Worm (Caenorhabditis elegans): Measurements from ENCODE around the gene C08H9.15.

The C08H9.15 gene

DNA sequence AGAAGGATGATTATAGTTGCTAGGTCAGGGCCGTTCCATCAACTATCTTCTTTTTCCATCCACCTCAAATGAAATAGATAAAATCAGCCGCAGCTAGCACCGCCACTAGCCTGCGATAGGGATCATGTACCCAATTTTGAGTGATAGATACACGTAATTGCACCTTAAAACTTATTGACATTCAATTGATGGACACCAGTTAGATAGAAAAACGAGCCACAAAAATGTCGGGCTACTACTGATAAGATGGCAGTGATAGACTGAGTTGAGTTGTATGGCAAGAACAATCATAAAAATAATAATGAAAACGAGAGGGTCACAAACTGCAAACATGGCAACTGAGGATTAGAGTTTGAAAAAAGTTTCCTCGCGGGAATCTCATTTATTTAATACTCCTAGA, 10.8 kb downstream of the C08H9.15 start:
- TF ChIP-seq lin-1 (GFP tag; IDR thresholded peaks at IDR 0.05) (0 out of 2 replicates have a peak, but pooled peaks have one; percentile 41), nhr-41 (GFP tag; IDR thresholded peaks at IDR 0.05) (peak; percentile 60; the same call in 1 of the 2 replicates), pqm-1 (tag; optimal IDR thresholded peaks at IDR 0.05) (peak; percentile 72), hlh-11 (tag; optimal IDR thresholded peaks at IDR 0.05) (peak; percentile 64), nhr-10 (tag; optimal IDR thresholded peaks at IDR 0.05) (no peak), lsy-2 (tag; optimal IDR thresholded peaks at IDR 0.05) (peak in 1 of 2 experiments; percentile 5), dmd-6 (GFP tag; IDR thresholded peaks at IDR 0.05) (peak; percentile 94), tra-1 (GFP tag; IDR thresholded peaks at IDR 0.05) (peak; percentile 79), nhr-28 (tag; optimal IDR thresholded peaks at IDR 0.05) (peak; percentile 62), ceh-20 (GFP tag; IDR thresholded peaks at IDR 0.05) (0 out of 2 replicates have a peak, but pooled peaks have one; percentile 11), mes-2 (tag; optimal IDR thresholded peaks at IDR 0.05; ENCODE audit: poor library complexity, severe bottlenecking) (peak; percentile 28), fkh-10 (GFP tag; optimal IDR thresholded peaks at IDR 0.05) (no peak), lin-15B (tag; optimal IDR thresholded peaks at IDR 0.05) (no peak), daf-16 (GFP tag; optimal IDR thresholded peaks at IDR 0.05) (no peak), daf-16 (tag; optimal IDR thresholded peaks at IDR 0.05) (peak; percentile 53), nhr-48 (tag; optimal IDR thresholded peaks at IDR 0.05) (peak; percentile 69), arid-1 (GFP tag; conservative IDR thresholded peaks at IDR 0.05) (no peak), php-3 (GFP tag; IDR thresholded peaks at IDR 0.05) (peak; percentile 86), zag-1 (tag; optimal IDR thresholded peaks at IDR 0.05) (no peak), dve-1 (tag; optimal IDR thresholded peaks at IDR 0.05; ENCODE audit: insufficient read depth) (peak; percentile 66)

DNA sequence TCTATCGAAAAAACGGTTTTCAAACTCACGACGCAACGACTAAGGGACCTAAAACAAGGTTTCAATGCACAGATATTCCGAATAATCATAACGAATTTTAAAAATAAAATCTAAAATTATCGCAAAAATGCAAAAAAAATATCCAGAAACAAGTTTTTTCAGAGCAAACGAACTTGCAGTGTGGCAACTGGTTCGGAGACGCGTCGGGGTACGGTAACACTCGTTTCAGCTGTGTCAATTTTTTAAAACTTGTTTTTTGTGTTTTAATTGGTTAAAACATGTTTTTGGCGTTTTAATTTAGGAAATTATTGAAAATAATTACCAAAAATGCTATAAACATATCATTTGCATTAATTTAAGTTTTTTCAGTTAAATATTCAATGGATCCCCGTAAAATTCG, 11.4 kb downstream of the C08H9.15 start, which contains the start of gene C08H9.16:
C08H9.16 (plus strand) TSS at position 370 of the 400 bp plus-strand sequence.
- TF ChIP-seq dmd-6 (GFP tag; IDR thresholded peaks at IDR 0.05), result peak; percentile 26; the same call in 1 of the 2 replicates
- TF ChIP-seq mxl-2 (GFP tag; conservative IDR thresholded peaks at IDR 0.05), result no peak
- TF ChIP-seq nhr-77 (tag; optimal IDR thresholded peaks at IDR 0.05), result peak; percentile 43
- TF ChIP-seq dpl-1 (GFP tag; optimal IDR thresholded peaks at IDR 0.05), result peak; percentile 65
- peak; percentile 67 for TF ChIP-seq nhr-11 (tag; optimal IDR thresholded peaks at IDR 0.05)
- TF ChIP-seq rbr-2 (tag; optimal IDR thresholded peaks at IDR 0.05), result peak; percentile 20
- no peak for TF ChIP-seq zfp-2 (tag; optimal IDR thresholded peaks at IDR 0.05)
- no peak for TF ChIP-seq cey-2 (tag; optimal IDR thresholded peaks at IDR 0.05; ENCODE audit: borderline replicate concordance, insufficient read depth)
- no peak for TF ChIP-seq set-16 (GFP tag; IDR thresholded peaks at IDR 0.05)
- no peak for TF ChIP-seq spr-1 (tag; optimal IDR thresholded peaks at IDR 0.05)
- peak; percentile 68 for TF ChIP-seq mes-2 (tag; optimal IDR thresholded peaks at IDR 0.05; ENCODE audit: poor library complexity, severe bottlenecking)
- TF ChIP-seq lim-7 (GFP tag; IDR thresholded peaks at IDR 0.05), result no peak
- no peak for TF ChIP-seq lin-15B (tag; optimal IDR thresholded peaks at IDR 0.05)
- TF ChIP-seq zag-1 (tag; optimal IDR thresholded peaks at IDR 0.05), result no peak
- TF ChIP-seq mep-1 (tag; optimal IDR thresholded peaks at IDR 0.05), result peak; percentile 67
- TF ChIP-seq gei-8 (GFP tag; optimal IDR thresholded peaks at IDR 0.05), result no peak
- no peak for TF ChIP-seq ceh-62 (tag; optimal IDR thresholded peaks at IDR 0.05)
- peak; percentile 89 to 99 for TF ChIP-seq lsy-2 (tag; optimal IDR thresholded peaks at IDR 0.05)
- peak; percentile 18; the same call in 1 of the 2 replicates for TF ChIP-seq hmg-1.1 (GFP tag; IDR thresholded peaks at IDR 0.05)
- no peak for TF ChIP-seq lin-39 (tag; optimal IDR thresholded peaks at IDR 0.05)
- TF ChIP-seq unc-130 (GFP tag; optimal IDR thresholded peaks at IDR 0.05), result peak; percentile 24
- TF ChIP-seq aly-2 (tag; optimal IDR thresholded peaks at IDR 0.05), result no peak
- no peak for TF ChIP-seq lir-3 (tag; optimal IDR thresholded peaks at IDR 0.05)
- TF ChIP-seq ctbp-1 (GFP tag; IDR thresholded peaks at IDR 0.05), result no peak
- no peak for TF ChIP-seq pha-4 (GFP tag; IDR thresholded peaks at IDR 0.05)
- TF ChIP-seq pha-4 (tag; optimal IDR thresholded peaks at IDR 0.05), result peak; percentile 59
- peak; percentile 57 for TF ChIP-seq hlh-11 (tag; optimal IDR thresholded peaks at IDR 0.05)
- TF ChIP-seq lin-13 (GFP tag; optimal IDR thresholded peaks at IDR 0.05), result peak; percentile 24
- no peak for TF ChIP-seq F44E2.7 (GFP tag; IDR thresholded peaks at IDR 0.05)
- TF ChIP-seq fkh-10 (GFP tag; optimal IDR thresholded peaks at IDR 0.05), result no peak
- no peak for TF ChIP-seq daf-16 (GFP tag; optimal IDR thresholded peaks at IDR 0.05)
- peak; percentile 46 for TF ChIP-seq daf-16 (tag; optimal IDR thresholded peaks at IDR 0.05)
- no peak for TF ChIP-seq ceh-82 (tag; optimal IDR thresholded peaks at IDR 0.05)
- TF ChIP-seq nhr-6 (tag; optimal IDR thresholded peaks at IDR 0.05), result peak; percentile 13
- peak in 1 of 2 experiments; percentile 18 for TF ChIP-seq hif-1 (tag; optimal IDR thresholded peaks at IDR 0.05)
- no peak for TF ChIP-seq Y48G9A.11 (GFP tag; IDR thresholded peaks at IDR 0.05)
- peak; percentile 57 for TF ChIP-seq dve-1 (tag; optimal IDR thresholded peaks at IDR 0.05; ENCODE audit: insufficient read depth)
- no peak for TF ChIP-seq attf-4 (tag; optimal IDR thresholded peaks at IDR 0.05)
- no peak for TF ChIP-seq madf-9 (GFP tag; conservative IDR thresholded peaks at IDR 0.05)
